Worm (Caenorhabditis elegans) whole organism, L3 larva: ENCODE data around the gene F40H6.5.

ENCODE experiments used
- R02D3.7 ChIP-seq: fragments of 150-350 bp; optimal IDR thresholded peaks from 2 replicates; lab custom pipeline; 2014; ENCODE audit warnings: missing biosample characterization, missing genetic modification characterization
- ceh-82 ChIP-seq: fragments of 150-350 bp; optimal IDR thresholded peaks from 2 replicates; lab custom pipeline; 2014; ENCODE audit warnings: missing biosample characterization, missing genetic modification characterization
- lin-15B ChIP-seq: fragments of 150-350 bp; optimal IDR thresholded peaks from 2 replicates; lab custom pipeline; 2014; ENCODE audit warnings: missing biosample characterization, missing genetic modification characterization
- lin-39 ChIP-seq: fragments of 150-350 bp; optimal IDR thresholded peaks from 2 replicates; lab custom pipeline; 2018; ENCODE audit warnings: missing biosample characterization, missing genetic modification reagents, missing genetic modification characterization
- nfya-1 ChIP-seq: sonication (generic microtip); optimal IDR thresholded peaks from 2 replicates; lab custom pipeline; 2017; ENCODE audit warnings: missing genetic modification characterization, mild to moderate bottlenecking, missing compliant biosample characterization, antibody characterized with exemption, moderate library complexity; ENCODE audit not compliant: insufficient read depth
- pqm-1 ChIP-seq: fragments of 150-350 bp; optimal IDR thresholded peaks from 2 replicates; lab custom pipeline; 2017; ENCODE audit warnings: missing biosample characterization, missing genetic modification characterization, inconsistent platforms
- zag-1 ChIP-seq: fragments of 150-350 bp; optimal IDR thresholded peaks from 2 replicates; lab custom pipeline; 2014; ENCODE audit warnings: missing biosample characterization, missing genetic modification characterization
- ztf-11 ChIP-seq: fragments of 150-350 bp; optimal IDR thresholded peaks from 2 replicates; lab custom pipeline; 2014; ENCODE audit warnings: missing biosample characterization, missing genetic modification characterization

DNA sequence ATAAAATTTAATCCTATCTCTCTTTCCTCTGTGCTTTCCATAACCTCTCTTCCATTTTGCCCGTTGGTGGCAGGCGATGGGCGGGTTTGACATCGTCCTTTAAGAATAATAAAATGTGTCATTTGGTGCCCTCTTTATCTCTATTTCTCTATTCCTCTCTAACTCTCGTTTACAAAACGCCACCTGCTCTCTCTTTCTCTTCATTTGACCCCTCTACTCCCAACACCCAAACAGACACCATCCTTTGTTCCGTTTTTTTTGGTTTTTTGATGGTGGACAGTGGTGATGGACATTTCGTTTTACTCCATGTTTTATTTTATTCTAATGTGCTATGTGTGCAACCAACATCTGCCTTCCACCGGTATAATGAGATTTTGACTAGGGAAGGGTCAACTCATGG is 23.3 kb upstream of the F40H6.5 start:
- TF ChIP-seq zag-1 (no peak), lin-39 (tag; lab: Kevin White, UChicago) (no peak), R02D3.7 (tag; lab: Kevin White, UChicago) (no peak), ceh-82 (tag; lab: Kevin White, UChicago) (no peak), lin-15B (tag; lab: Kevin White, UChicago) (no peak), ztf-11 (tag; lab: Kevin White, UChicago) (no peak), nfya-1 (tag; lab: Kevin White, UChicago) (peak; percentile 1), pqm-1 (tag; lab: Kevin White, UChicago) (no peak)
